Fruit fly (Drosophila melanogaster): ENCODE measurements around the gene Noc1.
A peak's percentile ranks its signal among the peaks of the same experiment; 100 is the strongest.

Gene Noc1

DNA sequence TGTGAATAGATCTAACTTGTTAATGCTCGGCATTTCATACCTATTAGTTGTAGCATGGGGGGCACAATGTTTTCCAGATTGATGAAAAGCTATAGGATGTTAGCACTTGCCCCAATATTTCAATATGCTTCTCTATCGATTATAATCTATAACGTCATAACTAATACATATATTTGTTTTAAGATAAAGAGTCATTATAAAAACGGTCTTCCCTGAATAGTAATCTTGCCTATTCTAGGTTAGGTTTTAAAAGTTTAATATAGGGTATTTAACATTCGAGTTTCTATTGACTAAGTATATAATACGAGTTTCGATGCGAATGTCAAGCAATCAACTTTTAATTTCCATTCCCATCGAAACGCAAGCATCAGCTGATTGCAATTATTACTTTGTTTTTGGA, 13.4 kb upstream of the Noc1 start, which contains the start of the genes CG6321 and Blos2 (continued):
- peak; percentile 20 for TF ChIP-seq sqz (GFP tag; optimal IDR thresholded peaks at IDR 0.05)
- peak; percentile 85 for TF ChIP-seq Meics (GFP tag; optimal IDR thresholded peaks at IDR 0.05)
- TF ChIP-seq CG10654 (GFP tag; optimal IDR thresholded peaks at IDR 0.05): peak; percentile 50
- no peak for TF ChIP-seq her (GFP tag; optimal IDR thresholded peaks at IDR 0.05)
- peak; percentile 13 for TF ChIP-seq CG7786 (GFP tag; optimal IDR thresholded peaks at IDR 0.05)
- peak; percentile 82 for TF ChIP-seq CG30403 (GFP tag; optimal IDR thresholded peaks at IDR 0.05)
- TF ChIP-seq pzg (GFP tag; optimal IDR thresholded peaks at IDR 0.05): peak; percentile 39
- peak; percentile 19 for TF ChIP-seq CG6765 (GFP tag; optimal IDR thresholded peaks at IDR 0.05)
- TF ChIP-seq zen (tag; optimal IDR thresholded peaks at IDR 0.05): peak; percentile 82
- TF ChIP-seq NC2β (GFP tag; optimal IDR thresholded peaks at IDR 0.05): peak; percentile 41
- peak; percentile 82 for TF ChIP-seq Hmr (GFP tag; optimal IDR thresholded peaks at IDR 0.05)
- peak; percentile 30 for TF ChIP-seq CG8359 (GFP tag; optimal IDR thresholded peaks at IDR 0.05; ENCODE audit: borderline replicate concordance)
- no peak for TF ChIP-seq sc (optimal IDR thresholded peaks at IDR 0.05)
- TF ChIP-seq sc (GFP tag; optimal IDR thresholded peaks at IDR 0.05): peak; percentile 22
- peak; percentile 55 for TF ChIP-seq ttk (GFP tag; IDR thresholded peaks at IDR 0.05)
- TF ChIP-seq CG12299 (tag; optimal IDR thresholded peaks at IDR 0.05): peak; percentile 76
- no peak for TF ChIP-seq tll (GFP tag; optimal IDR thresholded peaks at IDR 0.05)
- TF ChIP-seq Elba2 (GFP tag; optimal IDR thresholded peaks at IDR 0.05): no peak
- TF ChIP-seq tna (GFP tag; IDR thresholded peaks at IDR 0.05; ENCODE audit: partially characterized antibody): no peak
- no peak for TF ChIP-seq corto (GFP tag; optimal IDR thresholded peaks at IDR 0.05)
- TF ChIP-seq pum (GFP tag; optimal IDR thresholded peaks at IDR 0.05): peak; percentile 42
- TF ChIP-seq Neu2 (GFP tag; optimal IDR thresholded peaks at IDR 0.05; ENCODE audit: borderline replicate concordance): no peak
- TF ChIP-seq CG7963 (GFP tag; IDR thresholded peaks at IDR 0.05; ENCODE audit: partially characterized antibody): no peak
- TF ChIP-seq croc (GFP tag; conservative IDR thresholded peaks at IDR 0.05): peak; percentile 48; the same call in 2 of the 3 replicates
- TF ChIP-seq H15 (GFP tag; IDR thresholded peaks at IDR 0.05): 0 out of 3 replicates have a peak, but pooled peaks have one; percentile 27
- TF ChIP-seq CG18262 (tag; optimal IDR thresholded peaks at IDR 0.05): peak; percentile 86
- TF ChIP-seq CG11560 (tag; IDR thresholded peaks at IDR 0.05): no peak
- peak in 1 of 3 experiments; percentile 72 for TF ChIP-seq lola (GFP tag; optimal IDR thresholded peaks at IDR 0.05)
- 0 out of 2 replicates have a peak, but pooled peaks have one; percentile 45 for TF ChIP-seq CG31224 (GFP tag; IDR thresholded peaks at IDR 0.05)
- peak; percentile 30 for TF ChIP-seq CG4854 (GFP tag; optimal IDR thresholded peaks at IDR 0.05)
- TF ChIP-seq Atf6 (GFP tag; IDR thresholded peaks at IDR 0.05): peak; percentile 66
- TF ChIP-seq CG33213 (GFP tag; optimal IDR thresholded peaks at IDR 0.05): peak; percentile 46
- TF ChIP-seq CG5953 (GFP tag; IDR thresholded peaks at IDR 0.05): no peak
- TF ChIP-seq Mrtf (GFP tag; IDR thresholded peaks at IDR 0.05): peak; percentile 62; the same call in 1 of the 3 replicates
- no peak for TF ChIP-seq Dfd (GFP tag; optimal IDR thresholded peaks at IDR 0.05)
- TF ChIP-seq MTF-1 (GFP tag; optimal IDR thresholded peaks at IDR 0.05; ENCODE audit: borderline replicate concordance): peak; percentile 6
- TF ChIP-seq CG13287 (GFP tag; IDR thresholded peaks at IDR 0.05; ENCODE audit: partially characterized antibody): 0 out of 2 replicates have a peak, but pooled peaks have one; percentile 14
- TF ChIP-seq grau (tag; optimal IDR thresholded peaks at IDR 0.05): peak; percentile 85
- peak; percentile 39 for TF ChIP-seq CG5245 (GFP tag; optimal IDR thresholded peaks at IDR 0.05)
- no peak for TF ChIP-seq tup (GFP tag; optimal IDR thresholded peaks at IDR 0.05)
- TF ChIP-seq sima (GFP tag; optimal IDR thresholded peaks at IDR 0.05): no peak
- TF ChIP-seq CG7556 (GFP tag; optimal IDR thresholded peaks at IDR 0.05): peak; percentile 79
- TF ChIP-seq Dad (GFP tag; optimal IDR thresholded peaks at IDR 0.05): peak; percentile 26
- no peak for TF ChIP-seq gt (GFP tag; IDR thresholded peaks at IDR 0.05)
- peak; percentile 76 for TF ChIP-seq Abd-B (GFP tag; optimal IDR thresholded peaks at IDR 0.05)
- TF ChIP-seq CG6689 (GFP tag; IDR thresholded peaks at IDR 0.05): peak; percentile 72
- TF ChIP-seq fd64A (GFP tag; optimal IDR thresholded peaks at IDR 0.05): peak; percentile 13
- TF ChIP-seq seq (GFP tag; IDR thresholded peaks at IDR 0.05): peak; percentile 16; the same call in 1 of the 2 replicates
- TF ChIP-seq CG15011 (GFP tag; optimal IDR thresholded peaks at IDR 0.05): peak; percentile 61
- no peak for TF ChIP-seq CG4360 (GFP tag; IDR thresholded peaks at IDR 0.05)
